Fruit fly (Drosophila melanogaster): Measurements from ENCODE around the gene nub.

Gene nub

dm6 chr2L:12612991-12613390 is 25.6 kb downstream of the nub start (continued):
- TF ChIP-seq nom (GFP tag; optimal IDR thresholded peaks at IDR 0.05) (no peak), CG16779 (GFP tag; IDR thresholded peaks at IDR 0.05) (no peak), CG7745 (tag; optimal IDR thresholded peaks at IDR 0.05) (no peak), seq (GFP tag; IDR thresholded peaks at IDR 0.05) (peak; percentile 92), CG9817 (tag; optimal IDR thresholded peaks at IDR 0.05) (no peak), cg (GFP tag; optimal IDR thresholded peaks at IDR 0.05) (peak; percentile 2), Dip2 (GFP tag; IDR thresholded peaks at IDR 0.05) (no peak), CG6254 (GFP tag; optimal IDR thresholded peaks at IDR 0.05) (no peak), Kr (GFP tag; optimal IDR thresholded peaks at IDR 0.05) (peak; percentile 66), CG18764 (GFP tag; optimal IDR thresholded peaks at IDR 0.05) (no peak), Pdp1 (GFP tag; optimal IDR thresholded peaks at IDR 0.05) (no peak), Drgx (GFP tag; IDR thresholded peaks at IDR 0.05) (no peak), da (GFP tag; optimal IDR thresholded peaks at IDR 0.05) (no peak), CG1602 (GFP tag; optimal IDR thresholded peaks at IDR 0.05) (no peak), psq (GFP tag; optimal IDR thresholded peaks at IDR 0.05) (no peak), crol (GFP tag; IDR thresholded peaks at IDR 0.05) (peak; percentile 93), Nf-YC (tag; optimal IDR thresholded peaks at IDR 0.05) (peak; percentile 97), Hr39 (optimal IDR thresholded peaks at IDR 0.05) (no peak)

dm6 chr2L:12615940-12616450 is 28.6 kb downstream of the nub start:
- TF ChIP-seq CG9876 (GFP tag; optimal IDR thresholded peaks at IDR 0.05) (no peak), tll (GFP tag; optimal IDR thresholded peaks at IDR 0.05) (peak in 1 of 2 experiments; percentile 95), Gsc (GFP tag; IDR thresholded peaks at IDR 0.05) (no peak), Ets65A (GFP tag) (peak; percentile 5), zen2 (GFP tag; IDR thresholded peaks at IDR 0.05; ENCODE audit: partially characterized antibody) (no peak), zf30C (GFP tag; optimal IDR thresholded peaks at IDR 0.05) (no peak), Meics (GFP tag; optimal IDR thresholded peaks at IDR 0.05) (no peak), zen (tag; optimal IDR thresholded peaks at IDR 0.05) (peak; percentile 19), fd102C (GFP tag; optimal IDR thresholded peaks at IDR 0.05) (no peak), CG1832 (GFP tag; optimal IDR thresholded peaks at IDR 0.05) (peak; percentile 36), cad (GFP tag; optimal IDR thresholded peaks at IDR 0.05) (peak; percentile 91)

dm6 chr2L:12616748-12617147 is 29.3 kb downstream of the nub start:
- TF ChIP-seq danr (GFP tag; IDR thresholded peaks at IDR 0.05) (no peak), CG8089 (GFP tag; optimal IDR thresholded peaks at IDR 0.05) (no peak), ftz-f1 (GFP tag; optimal IDR thresholded peaks at IDR 0.05) (no peak), Scr (GFP tag; IDR thresholded peaks at IDR 0.05; ENCODE audit: partially characterized antibody) (no peak), jumu (GFP tag; optimal IDR thresholded peaks at IDR 0.05) (no peak), Atf6 (GFP tag; IDR thresholded peaks at IDR 0.05) (no peak), bbx (GFP tag; IDR thresholded peaks at IDR 0.05; ENCODE audit: partially characterized antibody) (no peak), CG7271 (tag; optimal IDR thresholded peaks at IDR 0.05) (peak; percentile 55), sqz (GFP tag; optimal IDR thresholded peaks at IDR 0.05) (no peak), CG7556 (GFP tag; optimal IDR thresholded peaks at IDR 0.05) (no peak), Nf-YB (GFP tag; optimal IDR thresholded peaks at IDR 0.05) (no peak), Asciz (GFP tag; optimal IDR thresholded peaks at IDR 0.05) (no peak), CG4360 (GFP tag; IDR thresholded peaks at IDR 0.05) (no peak), ssp (GFP tag; IDR thresholded peaks at IDR 0.05) (no peak), klu (GFP tag; IDR thresholded peaks at IDR 0.05) (no peak), CTCF (GFP tag; optimal IDR thresholded peaks at IDR 0.05) (no peak), cad (GFP tag; optimal IDR thresholded peaks at IDR 0.05) (peak; percentile 75), Bteb2 (GFP tag; optimal IDR thresholded peaks at IDR 0.05) (no peak), sens (GFP tag) (peak; percentile 51), her (GFP tag; optimal IDR thresholded peaks at IDR 0.05) (no peak), az2 (GFP tag; optimal IDR thresholded peaks at IDR 0.05) (no peak), CG3163 (GFP tag; optimal IDR thresholded peaks at IDR 0.05) (no peak)
